Fruit fly (Drosophila melanogaster): ENCODE data around the gene pie.

pie gene

DNA sequence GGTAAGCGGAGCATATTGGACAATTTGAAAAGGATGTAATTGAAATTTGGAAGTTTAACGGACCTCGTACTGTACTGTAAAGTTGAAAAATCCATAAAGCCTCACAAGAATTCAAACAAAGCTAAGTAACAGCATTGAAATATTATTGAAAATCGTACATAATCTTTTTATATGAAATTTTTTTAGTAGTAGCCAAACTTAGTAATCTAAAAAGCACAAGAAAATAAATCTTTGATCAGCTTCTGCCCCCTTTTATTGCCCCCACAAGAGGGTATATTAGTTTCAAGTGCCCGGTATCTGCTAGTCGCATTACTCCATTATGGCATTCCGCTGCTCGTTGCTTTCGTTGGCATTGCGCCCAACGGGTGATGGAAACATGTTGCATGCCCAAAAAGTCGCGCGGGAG is 44.3 kb upstream of the pie start (continued):
- TF ChIP-seq CG33213 (GFP tag; optimal IDR thresholded peaks at IDR 0.05) (peak; percentile 36), CTCF (GFP tag; optimal IDR thresholded peaks at IDR 0.05) (peak; percentile 17), bcd (GFP tag; optimal IDR thresholded peaks at IDR 0.05) (peak; percentile 78), Dfd (GFP tag; optimal IDR thresholded peaks at IDR 0.05) (no peak), al (GFP tag; IDR thresholded peaks at IDR 0.05) (peak; percentile 4; the same call in 1 of the 2 replicates), insv (GFP tag; optimal IDR thresholded peaks at IDR 0.05) (no peak), bbx (GFP tag; IDR thresholded peaks at IDR 0.05; ENCODE audit: partially characterized antibody) (no peak), Mes4 (GFP tag; optimal IDR thresholded peaks at IDR 0.05) (peak; percentile 28), Gug (GFP tag; IDR thresholded peaks at IDR 0.05) (peak; percentile 64; the same call in 3 of the 4 replicates), CG11695 (GFP tag; IDR thresholded peaks at IDR 0.05) (peak; percentile 54; the same call in 2 of the 3 replicates), CG31388 (GFP tag; optimal IDR thresholded peaks at IDR 0.05) (peak; percentile 40), ftz-f1 (GFP tag; optimal IDR thresholded peaks at IDR 0.05) (no peak), dan (GFP tag; IDR thresholded peaks at IDR 0.05) (0 out of 2 replicates have a peak, but pooled peaks have one; percentile 24), sd (tag; optimal IDR thresholded peaks at IDR 0.05) (peak; percentile 65), emc (GFP tag; optimal IDR thresholded peaks at IDR 0.05) (no peak), CG12071 (GFP tag; optimal IDR thresholded peaks at IDR 0.05) (peak; percentile 35), Vsx1 (GFP tag; optimal IDR thresholded peaks at IDR 0.05) (peak; percentile 6), cg (GFP tag; optimal IDR thresholded peaks at IDR 0.05) (no peak), CG8388 (GFP tag; optimal IDR thresholded peaks at IDR 0.05) (peak; percentile 65), h (optimal IDR thresholded peaks at IDR 0.05) (no peak), CG13624 (GFP tag; optimal IDR thresholded peaks at IDR 0.05) (peak; percentile 52), CG5245 (GFP tag; optimal IDR thresholded peaks at IDR 0.05) (peak; percentile 62), D (optimal IDR thresholded peaks at IDR 0.05) (no peak), D (GFP tag; optimal IDR thresholded peaks at IDR 0.05) (peak; percentile 78), chn (GFP tag; optimal IDR thresholded peaks at IDR 0.05) (peak; percentile 42), Antp (GFP tag; optimal IDR thresholded peaks at IDR 0.05) (peak; percentile 46), tna (GFP tag; IDR thresholded peaks at IDR 0.05; ENCODE audit: partially characterized antibody) (no peak)

DNA sequence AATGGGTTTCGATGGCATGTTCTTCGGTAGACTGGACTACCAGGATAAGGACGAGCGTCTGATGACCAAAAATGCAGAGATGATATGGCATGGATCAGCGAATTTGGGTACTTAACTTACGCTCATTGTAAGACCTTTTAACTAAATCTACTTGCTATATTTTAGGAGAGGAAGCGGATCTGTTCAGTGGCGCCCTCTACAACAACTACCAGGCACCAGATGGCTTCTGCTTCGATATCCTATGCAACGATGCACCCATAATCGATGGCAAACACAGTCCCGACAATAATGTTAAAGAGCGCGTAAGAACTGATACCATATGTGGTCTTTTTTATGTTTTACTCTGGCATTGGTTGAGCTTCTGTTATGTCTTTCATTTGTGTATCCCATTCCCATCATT is 36.4 kb upstream of the pie start:
- no peak for TF ChIP-seq Dad (GFP tag; optimal IDR thresholded peaks at IDR 0.05)
- TF ChIP-seq CG14965 (GFP tag; optimal IDR thresholded peaks at IDR 0.05; ENCODE audit: borderline replicate concordance): peak; percentile 88
- no peak for TF ChIP-seq BEAF-32 (GFP tag; optimal IDR thresholded peaks at IDR 0.05)
- TF ChIP-seq CG3726 (GFP tag; IDR thresholded peaks at IDR 0.05): no peak
- TF ChIP-seq sob (GFP tag; IDR thresholded peaks at IDR 0.05): no peak
- TF ChIP-seq fd96Cb (tag; optimal IDR thresholded peaks at IDR 0.05): no peak
- TF ChIP-seq lola (GFP tag; optimal IDR thresholded peaks at IDR 0.05): no peak
- TF ChIP-seq tgo (GFP tag; IDR thresholded peaks at IDR 0.05): no peak
- no peak for TF ChIP-seq tin (GFP tag; optimal IDR thresholded peaks at IDR 0.05)
- no peak for TF ChIP-seq CG15011 (GFP tag; optimal IDR thresholded peaks at IDR 0.05)
- TF ChIP-seq psq (GFP tag; optimal IDR thresholded peaks at IDR 0.05): no peak
- peak; percentile 80 for TF ChIP-seq CTCF (GFP tag; optimal IDR thresholded peaks at IDR 0.05)
- peak; percentile 56 for TF ChIP-seq CG10979 (tag; optimal IDR thresholded peaks at IDR 0.05)

DNA sequence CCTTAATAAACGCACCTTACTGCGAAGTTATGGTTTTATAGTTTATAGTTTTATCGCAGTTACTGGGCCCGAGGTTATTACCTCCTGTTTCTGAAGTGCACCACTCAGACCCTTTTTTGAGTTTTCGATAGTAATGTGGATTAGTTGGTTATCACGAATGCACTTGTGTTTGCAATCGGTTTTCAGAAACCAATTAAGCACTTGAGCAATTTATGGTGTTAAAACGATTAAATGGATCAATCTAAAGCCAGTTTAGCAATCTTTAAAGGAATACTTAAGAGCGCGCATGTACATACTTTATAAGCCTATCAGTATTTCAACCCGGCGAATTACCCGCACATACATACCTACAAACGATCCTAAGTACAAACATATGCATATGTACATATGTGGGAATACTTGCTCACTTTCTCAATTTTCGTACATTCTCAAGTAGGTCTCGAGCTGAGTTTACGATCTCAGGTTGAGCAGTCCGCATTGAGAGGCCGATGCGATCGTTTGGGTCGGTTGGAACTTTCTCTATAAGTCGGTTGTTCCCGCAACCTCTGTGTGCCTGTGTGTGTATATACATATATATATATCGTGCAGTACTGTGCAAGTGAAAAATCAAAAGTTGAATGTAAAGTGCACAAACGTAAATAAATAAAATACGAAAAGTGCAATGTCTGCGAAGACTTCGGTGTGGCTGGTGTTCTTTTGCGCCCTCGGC is 34.8 kb upstream of the pie start, which contains the start of the genes LManI and LManII:
Gene LManI, minus strand, starts transcription at position 51 of the 709 bp plus-strand sequence.
Gene LManII, plus strand, starts transcription at position 468 of the 709 bp plus-strand sequence.
- no peak for TF ChIP-seq CG31388 (GFP tag; optimal IDR thresholded peaks at IDR 0.05)
- no peak for TF ChIP-seq CG33557 (GFP tag; optimal IDR thresholded peaks at IDR 0.05)
- no peak for TF ChIP-seq Blimp-1 (GFP tag; optimal IDR thresholded peaks at IDR 0.05)
- TF ChIP-seq lola (GFP tag; optimal IDR thresholded peaks at IDR 0.05): no peak
- TF ChIP-seq luna (GFP tag; optimal IDR thresholded peaks at IDR 0.05): no peak
- TF ChIP-seq nerfin-1 (tag; optimal IDR thresholded peaks at IDR 0.05): no peak
- peak; percentile 9 for TF ChIP-seq CG34376 (GFP tag; optimal IDR thresholded peaks at IDR 0.05)
- no peak for TF ChIP-seq bbx (GFP tag; IDR thresholded peaks at IDR 0.05; ENCODE audit: partially characterized antibody)
- TF ChIP-seq z (GFP tag; IDR thresholded peaks at IDR 0.05): 0 out of 3 replicates have a peak, but pooled peaks have one; percentile 54
- no peak for TF ChIP-seq Aef1 (GFP tag; IDR thresholded peaks at IDR 0.05)
- peak in 1 of 3 experiments; percentile 19 for TF ChIP-seq Stat92E (GFP tag; optimal IDR thresholded peaks at IDR 0.05)
- TF ChIP-seq E2f2 (GFP tag; IDR thresholded peaks at IDR 0.05): no peak
- TF ChIP-seq mld (GFP tag; IDR thresholded peaks at IDR 0.05; ENCODE audit: partially characterized antibody): no peak
